Worm (Caenorhabditis elegans) whole organism, young adult: ENCODE results near the gene F58E6.4.

Source experiments
- ama-1 ChIP-seq, 3 experiments: fragments of 150-350 bp in 1 of 3; sonication (generic microtip) in 2 of 3; optimal IDR thresholded peaks; 2 replicates each; lab custom pipeline; 2014 to 2018; ENCODE audit warnings: missing biosample characterization in 2 of 3, missing genetic modification characterization in 2 of 3, missing genetic modification reagents in 2 of 3
- ceh-40 ChIP-seq: fragments of 200-800 bp; sonication (Bioruptor generic); IDR thresholded peaks from 2 replicates; pipeline ENCODE4 v1.3.6; 2022; ENCODE audit warnings: missing genetic modification characterization, missing compliant biosample characterization
- him-1 ChIP-seq: sonication (generic microtip); optimal IDR thresholded peaks from 2 replicates; lab custom pipeline; 2016; ENCODE audit warnings: missing genotype, missing genetic modification reagents, missing genetic modification characterization, missing compliant biosample characterization
- snpc-1.3 ChIP-seq: sonication (generic microtip); optimal IDR thresholded peaks from 2 replicates; lab custom pipeline; 2017; ENCODE audit warnings: missing genetic modification characterization, mild to moderate bottlenecking, missing compliant biosample characterization, antibody characterized with exemption, moderate library complexity, missing genotype, missing genetic modification reagents; ENCODE audit not compliant: insufficient read depth
- ztf-3 ChIP-seq: fragments of 200-800 bp; sonication (Bioruptor generic); optimal IDR thresholded peaks from 2 replicates; lab custom pipeline; 2018; ENCODE audit warnings: mild to moderate bottlenecking, missing genetic modification characterization, missing compliant biosample characterization

DNA sequence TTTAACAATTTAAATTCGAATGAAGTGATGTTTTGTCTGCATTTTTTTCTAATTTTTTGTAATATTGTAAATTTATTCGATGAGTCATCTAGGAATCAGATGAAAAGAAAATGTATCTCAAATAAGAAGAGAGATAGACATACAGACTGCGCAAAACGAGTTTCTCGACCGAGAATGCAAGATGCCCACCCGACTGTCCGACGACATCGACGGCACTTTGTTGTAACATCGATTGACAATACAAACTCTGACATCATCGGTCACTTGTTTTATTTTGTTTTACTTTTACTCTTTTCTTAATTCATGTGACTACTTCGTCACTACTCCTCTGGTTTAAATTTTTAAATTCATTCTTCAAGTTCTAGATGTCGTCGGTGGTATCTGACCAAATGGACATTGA, 9.3 kb downstream of the F58E6.4 start, which contains the start of gene sta-2:
- TF ChIP-seq ceh-40 (GFP tag; lab: Robert Waterston, UW) (no peak), him-1 (tag; lab: Kevin White, UChicago) (no peak), ama-1 (optimal IDR thresholded peaks at IDR 0.05; lab: Kevin White, UChicago) (no peak), ama-1 (GFP tag; optimal IDR thresholded peaks at IDR 0.05; lab: Kevin White, UChicago) (no peak), ztf-3 (GFP tag; lab: Kevin White, UChicago) (no peak), snpc-1.3 (no peak)
